Worm (Caenorhabditis elegans) whole organism, L4/young adult: ENCODE measurements around the gene str-12.
A peak's percentile ranks its signal among the peaks of the same experiment; 100 is the strongest.
"Not testable (repeated sequence)": the region's sequence is repeated elsewhere in the genome, so short reads cannot be mapped to it uniquely, and the experiment has no call there.

Source experiments
- W03F9.2 ChIP-seq: fragments of 150-350 bp; optimal IDR thresholded peaks from 2 replicates; lab custom pipeline; 2014; ENCODE audit warnings: missing biosample characterization, missing genetic modification characterization
- dao-5 ChIP-seq: sonication (generic microtip); optimal IDR thresholded peaks from 2 replicates; lab custom pipeline; 2016; ENCODE audit warnings: missing genotype, missing genetic modification characterization, moderate library complexity, missing compliant biosample characterization
- him-1 ChIP-seq: sonication (generic microtip); optimal IDR thresholded peaks from 2 replicates; lab custom pipeline; 2016; ENCODE audit warnings: missing genotype, missing genetic modification reagents, missing genetic modification characterization, missing compliant biosample characterization

Gene str-12

ce11 chrV:15590183-15590667, 20.5 kb upstream of the str-12 start, which contains the start of gene F28F8.7:
F28F8.7 (minus strand) TSS chrV:15590617.
- peak; percentile 92 for TF ChIP-seq him-1 (tag; lab: Kevin White, UChicago)

- TF ChIP-seq dao-5 (tag; lab: Kevin White, UChicago) (no peak), him-1 (tag; lab: Kevin White, UChicago) (no peak), W03F9.2 (tag; lab: Kevin White, UChicago) (no peak)
Observed at ce11 chrV:15594573-15594972, 16.1 kb upstream of the str-12 start, which contains the start of gene fbxa-139. fbxa-139 (minus strand) TSS chrV:15594673.

ce11 chrV:15599762-15600161, 10.9 kb upstream of the str-12 start, which contains the start of gene B0391.14:
B0391.14 (minus strand) TSS chrV:15599862.
- TF ChIP-seq dao-5, W03F9.2, him-1 (tag; lab: Kevin White, UChicago): not testable (repeated sequence)

- TF ChIP-seq him-1 (tag; lab: Kevin White, UChicago), result no peak
- TF ChIP-seq W03F9.2 (tag; lab: Kevin White, UChicago), result no peak
- TF ChIP-seq dao-5 (tag; lab: Kevin White, UChicago), result no peak
Observed at ce11 chrV:15602253-15602652, 8.4 kb upstream of the str-12 start, which contains the start of gene fbxa-152. fbxa-152 (minus strand) TSS chrV:15602353.

- no peak for TF ChIP-seq him-1 (tag; lab: Kevin White, UChicago)
- no peak for TF ChIP-seq dao-5 (tag; lab: Kevin White, UChicago)
- TF ChIP-seq W03F9.2 (tag; lab: Kevin White, UChicago), result no peak
Observed at ce11 chrV:15605045-15605444, 5.6 kb upstream of the str-12 start, which contains the start of gene fbxa-154. fbxa-154 (minus strand) TSS chrV:15605145.

- TF ChIP-seq W03F9.2 (tag; lab: Kevin White, UChicago) (no peak), him-1 (tag; lab: Kevin White, UChicago) (no peak), dao-5 (tag; lab: Kevin White, UChicago) (no peak)
Observed at ce11 chrV:15612886-15613285, 2.2 kb downstream of the str-12 start, which contains the start of gene str-263. str-263 (plus strand) TSS chrV:15613186.

- TF ChIP-seq W03F9.2 (tag; lab: Kevin White, UChicago), result no peak
- no peak for TF ChIP-seq him-1 (tag; lab: Kevin White, UChicago)
- no peak for TF ChIP-seq dao-5 (tag; lab: Kevin White, UChicago)
Observed at ce11 chrV:15614534-15614933, 3.8 kb downstream of the str-12 start.

- TF ChIP-seq him-1 (tag; lab: Kevin White, UChicago) (no peak), W03F9.2 (tag; lab: Kevin White, UChicago) (no peak), dao-5 (tag; lab: Kevin White, UChicago) (no peak)
Observed at ce11 chrV:15621518-15621917, 10.8 kb downstream of the str-12 start, which contains the start of gene C55A1.1. C55A1.1 (plus strand) TSS chrV:15621818.

ce11 chrV:15625561-15625960, 14.9 kb downstream of the str-12 start, which contains the start of gene C55A1.11:
C55A1.11 (plus strand) TSS chrV:15625861.
- no peak for TF ChIP-seq dao-5 (tag; lab: Kevin White, UChicago)
- TF ChIP-seq W03F9.2 (tag; lab: Kevin White, UChicago), result no peak
- no peak for TF ChIP-seq him-1 (tag; lab: Kevin White, UChicago)

ce11 chrV:15629543-15629942, 18.9 kb downstream of the str-12 start, which contains the start of gene str-248:
str-248 (minus strand) TSS chrV:15629643.
- TF ChIP-seq dao-5 (tag; lab: Kevin White, UChicago) (no peak), him-1 (tag; lab: Kevin White, UChicago) (no peak), W03F9.2 (tag; lab: Kevin White, UChicago) (no peak)

ce11 chrV:15638853-15639252, 28.2 kb downstream of the str-12 start, which contains the start of gene srz-44:
srz-44 (minus strand) TSS chrV:15638953.
- no peak for TF ChIP-seq dao-5 (tag; lab: Kevin White, UChicago)
- TF ChIP-seq him-1 (tag; lab: Kevin White, UChicago), result no peak
- TF ChIP-seq W03F9.2 (tag; lab: Kevin White, UChicago), result no peak

ce11 chrV:15643192-15643591, 32.5 kb downstream of the str-12 start, which contains the start of gene C55A1.4:
C55A1.4 (minus strand) TSS chrV:15643292.
- TF ChIP-seq W03F9.2, dao-5, him-1 (tag; lab: Kevin White, UChicago): not testable (repeated sequence)

ce11 chrV:15644575-15644974, 33.9 kb downstream of the str-12 start, which contains the start of gene str-23:
str-23 (plus strand) TSS chrV:15644875.
- TF ChIP-seq dao-5 (tag; lab: Kevin White, UChicago) (no peak), W03F9.2 (tag; lab: Kevin White, UChicago) (no peak), him-1 (tag; lab: Kevin White, UChicago) (no peak)
